Worm (Caenorhabditis elegans): ENCODE measurements around the gene srw-66.

- TF ChIP-seq nhr-237 (tag; optimal IDR thresholded peaks at IDR 0.05), result no peak
- TF ChIP-seq fos-1 (tag; optimal IDR thresholded peaks at IDR 0.05), result no peak
- TF ChIP-seq elt-3 (tag; optimal IDR thresholded peaks at IDR 0.05), result no peak
- no peak for TF ChIP-seq mab-5 (tag; optimal IDR thresholded peaks at IDR 0.05)
- TF ChIP-seq ceh-16 (tag; optimal IDR thresholded peaks at IDR 0.05), result no peak
- TF ChIP-seq snpc-4 (tag; optimal IDR thresholded peaks at IDR 0.05), result no peak
Observed at ce11 chrII:1241176-1241730, 30.5 kb downstream of the srw-66 start.
